Fruit fly (Drosophila melanogaster) whole organism, wandering third instar larva: ENCODE measurements around the gene CG15210.

Experiments
- CG32264 ChIP-seq: fragments of 200-800 bp; sonication (Bioruptor generic); optimal IDR thresholded peaks from 2 replicates; lab custom pipeline; 2016; ENCODE audit warnings: missing biosample characterization, missing genetic modification characterization
- CG9705 ChIP-seq: fragments of 200-800 bp; sonication (Bioruptor generic); optimal IDR thresholded peaks from 2 replicates; lab custom pipeline; 2018; ENCODE audit warnings: missing biosample characterization, mild to moderate bottlenecking, missing genetic modification characterization
- Dfd ChIP-seq: fragments of >200 bp; optimal IDR thresholded peaks from 2 replicates; lab custom pipeline; 2017; ENCODE audit warnings: missing biosample characterization, missing genetic modification characterization
- Dif ChIP-seq: fragments of 200-275, 200-300 bp; sonication (Bioruptor generic); optimal IDR thresholded peaks from 2 replicates; lab custom pipeline; 2018; ENCODE audit warnings: missing biosample characterization, missing genetic modification characterization; ENCODE audit not compliant: partially characterized antibody
- HLH106 ChIP-seq: fragments of 200-800 bp; optimal IDR thresholded peaks from 3 replicates; lab custom pipeline; 2019; ENCODE audit warnings: missing biosample characterization, mild to moderate bottlenecking, missing genetic modification characterization, moderate library complexity
- Hnf4 ChIP-seq: fragments of 200-800 bp; sonication (Bioruptor generic); optimal IDR thresholded peaks from 2 replicates; lab custom pipeline; 2016; ENCODE audit warnings: missing biosample characterization, mild to moderate bottlenecking, missing genetic modification characterization
- Hr78 ChIP-seq: fragments of >200 bp; optimal IDR thresholded peaks from 2 replicates; lab custom pipeline; 2017; ENCODE audit warnings: missing biosample characterization, missing genetic modification characterization
- Hr83 ChIP-seq: fragments of 200-300 bp; sonication (Bioruptor generic); optimal IDR thresholded peaks from 2 replicates; lab custom pipeline; 2016; ENCODE audit warnings: missing biosample characterization, mild to moderate bottlenecking, missing genetic modification characterization, moderate library complexity; ENCODE audit not compliant: poor library complexity, severe bottlenecking
- Jra ChIP-seq: sonication (Bioruptor generic); optimal IDR thresholded peaks from 2 replicates; lab custom pipeline; 2016; ENCODE audit warnings: missing biosample characterization, missing genetic modification characterization
- Myc ChIP-seq: fragments of >200 bp; optimal IDR thresholded peaks from 2 replicates; lab custom pipeline; 2017
- N ChIP-seq: fragments of >200 bp; optimal IDR thresholded peaks from 2 replicates; lab custom pipeline; 2018; ENCODE audit warnings: missing biosample characterization, missing external identifiers, missing genetic modification characterization
- OdsH ChIP-seq: fragments of 200-800 bp; sonication (Bioruptor generic); optimal IDR thresholded peaks from 2 replicates; lab custom pipeline; 2016; ENCODE audit warnings: missing biosample characterization, mild to moderate bottlenecking, missing genetic modification characterization
- Rel ChIP-seq, 2 experiments: fragments of 200-800 bp; sonication (Bioruptor generic) in 1 of 2; optimal IDR thresholded peaks; 2 replicates in 1 of 2; 3 replicates in 1 of 2; lab custom pipeline; 2016 to 2019; ENCODE audit warnings: mild to moderate bottlenecking in 2 of 2, missing biosample characterization in 2 of 2, missing genetic modification characterization in 2 of 2, moderate library complexity in 1 of 2
- Sp1 ChIP-seq: fragments of 200-800 bp; sonication (Bioruptor generic); optimal IDR thresholded peaks from 3 replicates; lab custom pipeline; 2019; ENCODE audit warnings: missing biosample characterization, mild to moderate bottlenecking, missing genetic modification characterization, moderate library complexity
- Vsx2 ChIP-seq: fragments of 200-300, 225-300 bp; sonication (Bioruptor generic); optimal IDR thresholded peaks from 2 replicates; lab custom pipeline; 2018; ENCODE audit warnings: missing biosample characterization, missing genetic modification characterization; ENCODE audit not compliant: partially characterized antibody
- br ChIP-seq: fragments of 200-800 bp; sonication (Bioruptor generic); optimal IDR thresholded peaks from 2 replicates; lab custom pipeline; 2016; ENCODE audit warnings: missing biosample characterization, missing genetic modification characterization
- brk ChIP-seq: fragments of 200-800 bp; sonication (Bioruptor generic); optimal IDR thresholded peaks from 2 replicates; lab custom pipeline; 2016; ENCODE audit warnings: missing biosample characterization, mild to moderate bottlenecking, missing genetic modification characterization
- dl ChIP-seq, 2 experiments: fragments of 175-275, 200-275 bp in 1 of 2; fragments of 200-275 bp in 1 of 2; sonication (Bioruptor generic); optimal IDR thresholded peaks; lab custom pipeline; 2018; ENCODE audit warnings: mild to moderate bottlenecking in 2 of 2, missing biosample characterization in 2 of 2, missing genetic modification characterization in 2 of 2, moderate library complexity in 2 of 2; ENCODE audit not compliant: partially characterized antibody in 2 of 2, insufficient read depth in 1 of 2
- dmrt93B ChIP-seq: fragments of 200-800 bp; sonication (Bioruptor generic); optimal IDR thresholded peaks from 2 replicates; lab custom pipeline; 2018; ENCODE audit warnings: missing biosample characterization, mild to moderate bottlenecking, missing genetic modification characterization
- dsf ChIP-seq: sonication (Bioruptor generic); optimal IDR thresholded peaks from 2 replicates; lab custom pipeline; 2016; ENCODE audit warnings: missing biosample characterization, missing genetic modification characterization, borderline replicate concordance
- ey ChIP-seq: fragments of 200-800 bp; sonication (Bioruptor generic); optimal IDR thresholded peaks from 2 replicates; lab custom pipeline; 2016; ENCODE audit warnings: missing biosample characterization, missing genetic modification characterization
- foxo ChIP-seq, 2 experiments: fragments of 200-800 bp; sonication (Bioruptor generic); optimal IDR thresholded peaks; 2 replicates in 1 of 2; 3 replicates in 1 of 2; lab custom pipeline; 2016 to 2017; ENCODE audit warnings: missing biosample characterization in 2 of 2, missing genetic modification characterization in 2 of 2
- fru ChIP-seq: fragments of 200-800 bp; sonication (Bioruptor generic); optimal IDR thresholded peaks from 3 replicates; lab custom pipeline; 2016; ENCODE audit warnings: missing biosample characterization, mild to moderate bottlenecking, missing genetic modification characterization
- h ChIP-seq: fragments of 200-800 bp; sonication (Bioruptor generic); optimal IDR thresholded peaks from 3 replicates; lab custom pipeline; 2016; ENCODE audit warnings: missing biosample characterization, mild to moderate bottlenecking, missing genetic modification characterization
- jim ChIP-seq: fragments of 175-275, 200-325 bp; sonication (Bioruptor generic); optimal IDR thresholded peaks from 2 replicates; lab custom pipeline; 2016; ENCODE audit warnings: missing biosample characterization, mild to moderate bottlenecking, missing genetic modification characterization
- lola ChIP-seq: fragments of >200 bp; optimal IDR thresholded peaks from 2 replicates; lab custom pipeline; 2017; ENCODE audit warnings: missing biosample characterization, missing genetic modification characterization
- psq ChIP-seq: fragments of 200-800 bp; sonication (Bioruptor generic); optimal IDR thresholded peaks from 3 replicates; lab custom pipeline; 2017; ENCODE audit warnings: missing biosample characterization, mild to moderate bottlenecking, missing genetic modification characterization, moderate library complexity
- rgr ChIP-seq: fragments of 200-800 bp; sonication (Bioruptor generic); optimal IDR thresholded peaks from 3 replicates; lab custom pipeline; 2016; ENCODE audit warnings: missing biosample characterization, mild to moderate bottlenecking, missing genetic modification characterization
- sage ChIP-seq: fragments of 200-800 bp; sonication (Bioruptor generic); optimal IDR thresholded peaks from 2 replicates; lab custom pipeline; 2016; ENCODE audit warnings: missing biosample characterization, mild to moderate bottlenecking, missing genetic modification characterization
- sv ChIP-seq: fragments of 200-800 bp; sonication (Bioruptor generic); optimal IDR thresholded peaks from 3 replicates; lab custom pipeline; 2016; ENCODE audit warnings: missing biosample characterization, missing genetic modification characterization
- tai ChIP-seq: sonication (Bioruptor generic); optimal IDR thresholded peaks from 2 replicates; lab custom pipeline; 2016; ENCODE audit warnings: missing biosample characterization, missing genetic modification characterization
- usp ChIP-seq: fragments of >200 bp; optimal IDR thresholded peaks from 2 replicates; lab custom pipeline; 2017; ENCODE audit warnings: missing biosample characterization, missing genetic modification characterization
- woc ChIP-seq: sonication (Bioruptor generic); optimal IDR thresholded peaks from 2 replicates; lab custom pipeline; 2016; ENCODE audit warnings: missing biosample characterization, mild to moderate bottlenecking, missing genetic modification characterization

The CG15210 gene

DNA sequence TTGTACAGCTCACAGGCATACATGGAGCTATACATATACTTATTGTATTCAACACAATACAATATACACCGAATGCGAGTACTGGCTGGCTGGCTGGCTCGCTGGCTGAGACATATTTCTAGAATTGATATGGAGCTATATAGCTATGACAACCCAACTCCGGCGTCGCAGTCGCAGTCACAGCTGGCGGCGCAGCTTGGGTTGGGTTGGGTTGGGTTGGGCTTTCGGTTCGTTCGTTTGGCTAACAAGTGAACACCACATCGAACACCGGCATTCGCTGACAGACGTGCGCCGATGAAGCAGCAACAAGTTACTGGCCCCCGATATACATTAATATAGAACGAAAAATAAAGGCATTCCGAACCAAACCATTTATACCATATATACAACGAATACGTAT, at the start of gene CG15210:
Gene CG15210, plus strand, starts transcription at position 269 of the 400 bp plus-strand sequence.
- TF ChIP-seq dsf (GFP tag; lab: Kevin White, UChicago) (no peak), Hr83 (GFP tag; lab: Kevin White, UChicago) (peak; percentile 21)

DNA sequence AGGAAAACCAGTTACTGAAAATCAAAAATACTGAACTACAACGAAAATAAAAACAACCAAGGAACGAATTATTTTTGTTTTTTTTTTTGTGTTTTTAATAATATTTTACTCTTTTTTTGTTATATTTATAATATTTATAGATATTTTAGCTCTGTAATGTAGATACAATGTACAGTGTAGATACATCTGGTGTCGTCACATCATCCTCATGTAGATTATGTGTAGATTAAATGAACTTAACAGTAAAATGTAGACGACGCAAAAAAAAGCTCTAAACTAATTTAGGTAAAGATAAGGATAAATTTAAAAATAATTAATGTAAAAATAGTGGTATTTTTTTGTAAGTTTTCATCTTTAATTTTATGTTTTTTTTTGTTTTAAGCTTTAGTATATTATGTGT, 49.8 kb upstream of the CG15210 start:
- no peak for TF ChIP-seq Myc (lab: Kevin White, UChicago)
- no peak for TF ChIP-seq ey (GFP tag; lab: Kevin White, UChicago)
- no peak for TF ChIP-seq CG9705 (GFP tag; lab: Kevin White, UChicago)
- TF ChIP-seq woc: no peak
- no peak for TF ChIP-seq N (GFP tag; lab: Kevin White, UChicago)

DNA sequence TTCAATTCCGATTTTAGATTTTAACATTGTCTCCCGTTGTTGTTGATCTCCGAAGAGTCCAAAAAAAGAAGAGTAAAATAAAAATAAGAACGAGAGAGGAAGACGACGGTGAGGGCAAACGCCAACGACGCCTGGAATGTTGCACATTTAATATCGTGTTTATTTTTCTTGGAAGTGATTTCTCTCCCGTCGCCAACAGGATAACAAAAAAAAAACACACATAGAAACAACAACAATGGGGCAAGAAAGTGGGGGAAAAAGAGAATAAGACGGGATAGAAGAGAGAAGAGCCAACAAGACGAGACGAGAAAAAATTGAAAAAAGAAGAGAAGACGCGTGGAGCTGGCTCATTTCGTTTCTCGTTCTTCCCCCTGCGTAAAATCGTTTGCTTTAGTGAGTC, 38.0 kb upstream of the CG15210 start:
- TF ChIP-seq Hr78 (no peak), rgr (GFP tag; lab: Kevin White, UChicago) (no peak), Dif (GFP tag; lab: Kevin White, UChicago) (peak; percentile 0), CG9705 (GFP tag; lab: Kevin White, UChicago) (no peak), tai (GFP tag; lab: Kevin White, UChicago) (no peak), usp (GFP tag; lab: Kevin White, UChicago) (no peak), Rel (GFP tag; optimal IDR thresholded peaks at IDR 0.05; lab: Kevin White, UChicago) (no peak), Rel (tag; optimal IDR thresholded peaks at IDR 0.05; lab: Kevin White, UChicago) (peak; percentile 33), Dfd (no peak), psq (GFP tag; lab: Kevin White, UChicago) (peak; percentile 73), HLH106 (tag; lab: Kevin White, UChicago) (no peak), Sp1 (GFP tag; lab: Kevin White, UChicago) (no peak)

DNA sequence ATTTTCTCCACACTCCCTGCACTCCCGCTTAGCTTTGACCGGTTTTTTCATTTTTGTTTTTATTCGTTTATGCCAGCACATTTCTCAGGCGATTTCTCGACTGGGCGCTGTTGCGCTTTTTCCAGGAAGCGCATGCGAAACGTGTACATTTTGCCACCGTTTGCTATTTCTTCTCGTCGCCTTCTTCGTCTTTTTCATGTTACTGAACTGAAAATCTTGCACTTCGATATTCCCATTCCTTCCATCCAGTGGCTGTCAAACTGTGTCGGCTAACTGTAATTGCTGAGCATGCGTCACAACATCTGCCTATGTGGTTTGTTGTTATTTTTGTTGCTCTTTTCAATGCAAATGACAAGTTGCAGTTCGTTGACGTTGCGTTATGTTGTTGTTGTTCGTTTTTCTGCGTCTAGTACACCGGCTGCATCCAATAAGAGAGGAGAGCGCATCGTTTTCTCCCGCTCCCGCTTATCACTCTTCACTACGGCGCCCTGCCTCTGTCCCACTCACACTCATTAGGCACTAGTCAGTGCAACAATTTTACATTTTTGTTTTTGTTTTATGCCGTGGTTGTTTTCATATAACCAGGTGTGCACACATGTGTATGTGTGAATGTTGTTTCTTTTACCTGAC, 37.1 kb upstream of the CG15210 start:
- TF ChIP-seq jim (no peak), Myc (lab: Kevin White, UChicago) (no peak), sage (GFP tag; lab: Kevin White, UChicago) (no peak), Dfd (no peak), lola (GFP tag; lab: Kevin White, UChicago) (no peak), sv (GFP tag; lab: Kevin White, UChicago) (no peak), Jra (GFP tag; lab: Kevin White, UChicago) (no peak), Sp1 (GFP tag; lab: Kevin White, UChicago) (no peak), brk (no peak), Hnf4 (GFP tag; lab: Kevin White, UChicago) (no peak), br (GFP tag; lab: Kevin White, UChicago) (no peak), usp (GFP tag; lab: Kevin White, UChicago) (no peak), fru (GFP tag; lab: Kevin White, UChicago) (no peak), woc (no peak), dmrt93B (GFP tag; lab: Kevin White, UChicago) (no peak), Vsx2 (GFP tag; lab: Kevin White, UChicago) (no peak)

- no peak for TF ChIP-seq CG32264 (GFP tag; lab: Kevin White, UChicago)
- TF ChIP-seq Rel (GFP tag; optimal IDR thresholded peaks at IDR 0.05; lab: Kevin White, UChicago): no peak
- TF ChIP-seq Rel (tag; optimal IDR thresholded peaks at IDR 0.05; lab: Kevin White, UChicago): peak; percentile 24
- no peak for TF ChIP-seq Hr78
- TF ChIP-seq Sp1 (GFP tag; lab: Kevin White, UChicago): peak; percentile 65
- TF ChIP-seq OdsH: peak; percentile 21
- no peak for TF ChIP-seq usp (GFP tag; lab: Kevin White, UChicago)
- peak; percentile 39 for TF ChIP-seq rgr (GFP tag; lab: Kevin White, UChicago)
- TF ChIP-seq h (GFP tag; lab: Kevin White, UChicago): peak; percentile 25
- TF ChIP-seq dsf (GFP tag; lab: Kevin White, UChicago): no peak
- no peak for TF ChIP-seq N (GFP tag; lab: Kevin White, UChicago)
- peak; percentile 65 for TF ChIP-seq psq (GFP tag; lab: Kevin White, UChicago)
- no peak for TF ChIP-seq Hnf4 (GFP tag; lab: Kevin White, UChicago)
- TF ChIP-seq Vsx2 (GFP tag; lab: Kevin White, UChicago): no peak
- TF ChIP-seq Jra (GFP tag; lab: Kevin White, UChicago): no peak
- no peak for TF ChIP-seq dl (GFP tag; optimal IDR thresholded peaks at IDR 0.05; lab: Kevin White, UChicago; ENCODE audit: insufficient read depth in 1 of 2, partially characterized antibody in 2 of 2)
- peak; percentile 39 for TF ChIP-seq dmrt93B (GFP tag; lab: Kevin White, UChicago)
- peak; percentile 18 for TF ChIP-seq sage (GFP tag; lab: Kevin White, UChicago)
- peak in 1 of 2 experiments; percentile 61 for TF ChIP-seq foxo (GFP tag; optimal IDR thresholded peaks at IDR 0.05; lab: Kevin White, UChicago)
- TF ChIP-seq woc: peak; percentile 28
- TF ChIP-seq Myc (lab: Kevin White, UChicago): no peak
- TF ChIP-seq Dif (GFP tag; lab: Kevin White, UChicago): no peak
- TF ChIP-seq tai (GFP tag; lab: Kevin White, UChicago): no peak
- TF ChIP-seq Hr83 (GFP tag; lab: Kevin White, UChicago): no peak
- TF ChIP-seq ey (GFP tag; lab: Kevin White, UChicago): peak; percentile 13
- no peak for TF ChIP-seq br (GFP tag; lab: Kevin White, UChicago)
- TF ChIP-seq jim: no peak
- TF ChIP-seq lola (GFP tag; lab: Kevin White, UChicago): no peak
- no peak for TF ChIP-seq CG9705 (GFP tag; lab: Kevin White, UChicago)
Observed at dm6 chrX:10802457-10803378, 36.3 kb upstream of the CG15210 start.
